Fruit fly (Drosophila melanogaster): ENCODE results near the gene CG2887.
A peak's percentile ranks its signal among the peaks of the same experiment; 100 is the strongest.

Gene CG2887

dm6 chrX:10460506-10461114 lies 17.7 kb downstream of the CG2887 start, which contains the start of gene Neb-cGP (continued):
- TF ChIP-seq row (GFP tag; IDR thresholded peaks at IDR 0.05) (peak; percentile 31; the same call in 2 of the 3 replicates), CG6175 (GFP tag; IDR thresholded peaks at IDR 0.05) (0 out of 3 replicates have a peak, but pooled peaks have one; percentile 16), CG10274 (GFP tag; optimal IDR thresholded peaks at IDR 0.05) (no peak), CG16779 (GFP tag; IDR thresholded peaks at IDR 0.05) (0 out of 2 replicates have a peak, but pooled peaks have one; percentile 7), stc (GFP tag; IDR thresholded peaks at IDR 0.05) (0 out of 2 replicates have a peak, but pooled peaks have one; percentile 16), MBD-R2 (GFP tag; IDR thresholded peaks at IDR 0.05) (peak; percentile 77), MTF-1 (GFP tag; optimal IDR thresholded peaks at IDR 0.05; ENCODE audit: borderline replicate concordance) (peak; percentile 36), fd3F (GFP tag; optimal IDR thresholded peaks at IDR 0.05) (peak; percentile 31), tll (GFP tag; optimal IDR thresholded peaks at IDR 0.05) (no peak), CG4404 (GFP tag; IDR thresholded peaks at IDR 0.05) (no peak), usp (GFP tag; optimal IDR thresholded peaks at IDR 0.05) (no peak), Atf3 (GFP tag; optimal IDR thresholded peaks at IDR 0.05) (peak; percentile 4), CG12104 (GFP tag; optimal IDR thresholded peaks at IDR 0.05) (no peak), Hr3 (GFP tag; optimal IDR thresholded peaks at IDR 0.05) (peak; percentile 59), Fer3 (tag; optimal IDR thresholded peaks at IDR 0.05) (peak; percentile 39), CG14710 (tag; optimal IDR thresholded peaks at IDR 0.05) (peak; percentile 70), CG12299 (tag; optimal IDR thresholded peaks at IDR 0.05) (peak; percentile 7), CG4707 (GFP tag; optimal IDR thresholded peaks at IDR 0.05) (no peak), zen2 (GFP tag; IDR thresholded peaks at IDR 0.05; ENCODE audit: partially characterized antibody) (peak; percentile 82), CG10565 (GFP tag; optimal IDR thresholded peaks at IDR 0.05) (no peak), wek (GFP tag; optimal IDR thresholded peaks at IDR 0.05) (no peak), CG32532 (GFP tag; IDR thresholded peaks at IDR 0.05) (peak; percentile 69; the same call in 1 of the 2 replicates), Ravus (GFP tag; IDR thresholded peaks at IDR 0.05) (no peak), CG10431 (GFP tag; optimal IDR thresholded peaks at IDR 0.05) (no peak), sna (GFP tag; IDR thresholded peaks at IDR 0.05; ENCODE audit: partially characterized antibody) (peak; percentile 93), Doc2 (GFP tag; IDR thresholded peaks at IDR 0.05) (no peak), CG3407 (GFP tag; optimal IDR thresholded peaks at IDR 0.05) (peak; percentile 2), chn (GFP tag; optimal IDR thresholded peaks at IDR 0.05) (peak; percentile 33), Camta (GFP tag; optimal IDR thresholded peaks at IDR 0.05) (peak; percentile 16), sob (GFP tag; IDR thresholded peaks at IDR 0.05) (peak; percentile 75), CG13296 (GFP tag; optimal IDR thresholded peaks at IDR 0.05) (peak; percentile 46), CG4820 (GFP tag; optimal IDR thresholded peaks at IDR 0.05) (peak; percentile 34), Chrac-16 (GFP tag; optimal IDR thresholded peaks at IDR 0.05) (peak; percentile 61), CG8290 (GFP tag; optimal IDR thresholded peaks at IDR 0.05) (peak; percentile 65), CG8290 (tag; optimal IDR thresholded peaks at IDR 0.05) (peak in 1 of 2 experiments; percentile 94), CG11695 (GFP tag; IDR thresholded peaks at IDR 0.05) (no peak), NC2α (GFP tag; optimal IDR thresholded peaks at IDR 0.05) (no peak), ttk (GFP tag; IDR thresholded peaks at IDR 0.05) (no peak), fru (optimal IDR thresholded peaks at IDR 0.05) (no peak), CG42726 (GFP tag; IDR thresholded peaks at IDR 0.05; ENCODE audit: partially characterized antibody) (peak; percentile 96), zf30C (GFP tag; optimal IDR thresholded peaks at IDR 0.05) (no peak), CG14667 (GFP tag; IDR thresholded peaks at IDR 0.05) (0 out of 2 replicates have a peak, but pooled peaks have one; percentile 19), CG4328 (GFP tag; optimal IDR thresholded peaks at IDR 0.05) (peak; percentile 13), CG2116 (GFP tag; optimal IDR thresholded peaks at IDR 0.05) (peak; percentile 88), bigmax (GFP tag; optimal IDR thresholded peaks at IDR 0.05) (peak; percentile 89), ap (GFP tag; IDR thresholded peaks at IDR 0.05) (no peak), her (GFP tag; optimal IDR thresholded peaks at IDR 0.05) (peak; percentile 38), Oli (tag; optimal IDR thresholded peaks at IDR 0.05) (no peak), Dip2 (GFP tag; IDR thresholded peaks at IDR 0.05) (no peak), CG9876 (GFP tag; optimal IDR thresholded peaks at IDR 0.05) (peak; percentile 40), dimm (GFP tag; IDR thresholded peaks at IDR 0.05) (no peak)
